Worm (Caenorhabditis elegans): Measurements from ENCODE around the gene pas-2.

Gene pas-2

ce11 chrV:10801154-10801553 is 31.0 kb downstream of the pas-2 start, which contains the start of gene D1054.18 (continued):
- no peak for TF ChIP-seq madf-5 (GFP tag; IDR thresholded peaks at IDR 0.05)
- peak; percentile 27; the same call in 1 of the 2 replicates for TF ChIP-seq pha-4 (GFP tag; IDR thresholded peaks at IDR 0.05)
- TF ChIP-seq pha-4 (tag; optimal IDR thresholded peaks at IDR 0.05): no peak
- peak; percentile 84 for TF ChIP-seq nhr-28 (tag; optimal IDR thresholded peaks at IDR 0.05)
- TF ChIP-seq dmd-6 (GFP tag; IDR thresholded peaks at IDR 0.05): peak; percentile 95
- TF ChIP-seq Y105C5A.15 (GFP tag; IDR thresholded peaks at IDR 0.05): no peak
- no peak for TF ChIP-seq ztf-11 (tag; optimal IDR thresholded peaks at IDR 0.05)
- peak in 1 of 2 experiments; percentile 39 for TF ChIP-seq mdl-1 (tag; optimal IDR thresholded peaks at IDR 0.05)
- no peak for TF ChIP-seq hif-1 (tag; optimal IDR thresholded peaks at IDR 0.05)
- TF ChIP-seq ceh-82 (tag; optimal IDR thresholded peaks at IDR 0.05): no peak
- TF ChIP-seq mep-1 (tag; optimal IDR thresholded peaks at IDR 0.05): no peak
- peak; percentile 36 for TF ChIP-seq aha-1 (tag)
- no peak for TF ChIP-seq ctbp-1 (GFP tag; IDR thresholded peaks at IDR 0.05)
- no peak for TF ChIP-seq snpc-1.2 (GFP tag; IDR thresholded peaks at IDR 0.05)
- TF ChIP-seq zfp-3 (GFP tag; conservative IDR thresholded peaks at IDR 0.05): no peak
- no peak for TF ChIP-seq set-16 (GFP tag; IDR thresholded peaks at IDR 0.05)
- no peak for TF ChIP-seq zfp-2 (tag; optimal IDR thresholded peaks at IDR 0.05)
- no peak for TF ChIP-seq lin-29 (GFP tag; IDR thresholded peaks at IDR 0.05)
- TF ChIP-seq ceh-20 (GFP tag; IDR thresholded peaks at IDR 0.05): peak; percentile 63; the same call in 1 of the 2 replicates
- TF ChIP-seq php-3 (GFP tag; IDR thresholded peaks at IDR 0.05): peak; percentile 97
- no peak for TF ChIP-seq dpl-1 (GFP tag; optimal IDR thresholded peaks at IDR 0.05)
- peak; percentile 85 for TF ChIP-seq nhr-41 (GFP tag; IDR thresholded peaks at IDR 0.05)
- TF ChIP-seq lin-39 (tag; optimal IDR thresholded peaks at IDR 0.05): no peak
- no peak for TF ChIP-seq T26A8.4 (GFP tag; IDR thresholded peaks at IDR 0.05)
- TF ChIP-seq nhr-48 (tag; optimal IDR thresholded peaks at IDR 0.05): peak; percentile 30
- TF ChIP-seq R02D3.7 (tag; optimal IDR thresholded peaks at IDR 0.05): no peak
- peak; percentile 91 for TF ChIP-seq hlh-11 (tag; optimal IDR thresholded peaks at IDR 0.05)
- TF ChIP-seq vab-7 (GFP tag; IDR thresholded peaks at IDR 0.05): no peak
- TF ChIP-seq daf-16 (GFP tag; optimal IDR thresholded peaks at IDR 0.05): no peak
- TF ChIP-seq daf-16 (tag; optimal IDR thresholded peaks at IDR 0.05): peak; percentile 89
- TF ChIP-seq F37D6.2 (tag; optimal IDR thresholded peaks at IDR 0.05): no peak
- no peak for TF ChIP-seq spr-1 (tag; optimal IDR thresholded peaks at IDR 0.05)
- TF ChIP-seq pqm-1 (tag; optimal IDR thresholded peaks at IDR 0.05): peak; percentile 93
- no peak for TF ChIP-seq T20F7.1 (GFP tag; optimal IDR thresholded peaks at IDR 0.05)
- TF ChIP-seq Y5F2A.4 (GFP tag; optimal IDR thresholded peaks at IDR 0.05): no peak
- TF ChIP-seq nhr-77 (tag; optimal IDR thresholded peaks at IDR 0.05): peak; percentile 64
- TF ChIP-seq ama-1 (optimal IDR thresholded peaks at IDR 0.05): no peak
- TF ChIP-seq dmd-8 (GFP tag; IDR thresholded peaks at IDR 0.05): no peak
- no peak for TF ChIP-seq zip-2 (tag; optimal IDR thresholded peaks at IDR 0.05)
- peak; percentile 42 for TF ChIP-seq nhr-102 (tag; optimal IDR thresholded peaks at IDR 0.05)
- no peak for TF ChIP-seq nhr-6 (tag; optimal IDR thresholded peaks at IDR 0.05)
- no peak for TF ChIP-seq F44E2.7 (GFP tag; IDR thresholded peaks at IDR 0.05)
- no peak for TF ChIP-seq nhr-111 (GFP tag; optimal IDR thresholded peaks at IDR 0.05)
- TF ChIP-seq arid-1 (GFP tag; conservative IDR thresholded peaks at IDR 0.05): no peak
- no peak for TF ChIP-seq jun-1 (tag; optimal IDR thresholded peaks at IDR 0.05)
- TF ChIP-seq sdz-12 (GFP tag; optimal IDR thresholded peaks at IDR 0.05): no peak
- peak; percentile 42; the same call in 1 of the 2 replicates for TF ChIP-seq saeg-2 (GFP tag; IDR thresholded peaks at IDR 0.05)

Measured in whole organism, L4 larva.